Fruit fly (Drosophila melanogaster): ENCODE results near the gene CG9967.

CG9967 gene

dm6 chr2L:2375655-2376417 lies 18.7 kb upstream of the CG9967 start, which contains the start of gene Atxn7 (continued):
- peak; percentile 35 for TF ChIP-seq CG8290 (GFP tag; optimal IDR thresholded peaks at IDR 0.05)
- peak; percentile 72 to 80 for TF ChIP-seq CG8290 (tag; optimal IDR thresholded peaks at IDR 0.05)
- TF ChIP-seq Fer1 (GFP tag; optimal IDR thresholded peaks at IDR 0.05) = peak; percentile 65
- TF ChIP-seq CG10267 (tag; optimal IDR thresholded peaks at IDR 0.05) = peak; percentile 67
- peak; percentile 23 for TF ChIP-seq CG6654 (GFP tag; optimal IDR thresholded peaks at IDR 0.05)
- TF ChIP-seq CG13624 (GFP tag; optimal IDR thresholded peaks at IDR 0.05) = peak; percentile 74
- TF ChIP-seq gfzf (GFP tag; optimal IDR thresholded peaks at IDR 0.05) = peak; percentile 27
- peak; percentile 44 for TF ChIP-seq tin (GFP tag; optimal IDR thresholded peaks at IDR 0.05)
- TF ChIP-seq CG12769 (tag; optimal IDR thresholded peaks at IDR 0.05) = peak; percentile 28
- peak; percentile 100 for TF ChIP-seq crol (GFP tag; IDR thresholded peaks at IDR 0.05)
- TF ChIP-seq klu (GFP tag; IDR thresholded peaks at IDR 0.05) = 0 out of 2 replicates have a peak, but pooled peaks have one; percentile 52
- TF ChIP-seq tll (GFP tag; optimal IDR thresholded peaks at IDR 0.05) = peak in 1 of 2 experiments; percentile 82
- TF ChIP-seq dmrt99B (tag; optimal IDR thresholded peaks at IDR 0.05) = peak; percentile 56
- TF ChIP-seq ara (GFP tag; IDR thresholded peaks at IDR 0.05) = peak; percentile 61
- peak in 1 of 2 experiments; percentile 45 for TF ChIP-seq Eip74EF (GFP tag; optimal IDR thresholded peaks at IDR 0.05)
- TF ChIP-seq CG17328 (GFP tag; IDR thresholded peaks at IDR 0.05) = peak; percentile 69; the same call in 1 of the 2 replicates
- TF ChIP-seq wor (GFP tag; IDR thresholded peaks at IDR 0.05) = 0 out of 2 replicates have a peak, but pooled peaks have one; percentile 22
- no peak for TF ChIP-seq ham (GFP tag; IDR thresholded peaks at IDR 0.05)
- no peak for TF ChIP-seq cad (GFP tag; optimal IDR thresholded peaks at IDR 0.05)
- no peak for TF ChIP-seq bowl (GFP tag; IDR thresholded peaks at IDR 0.05)
- TF ChIP-seq CG14965 (GFP tag; optimal IDR thresholded peaks at IDR 0.05; ENCODE audit: borderline replicate concordance) = no peak
- TF ChIP-seq CG12299 (tag; optimal IDR thresholded peaks at IDR 0.05) = peak; percentile 61
- TF ChIP-seq HLH54F (GFP tag; optimal IDR thresholded peaks at IDR 0.05) = peak; percentile 31
- peak; percentile 84 for TF ChIP-seq CG18619 (GFP tag; optimal IDR thresholded peaks at IDR 0.05)
- TF ChIP-seq aop (GFP tag; IDR thresholded peaks at IDR 0.05) = no peak
- TF ChIP-seq CG17568 (GFP tag; optimal IDR thresholded peaks at IDR 0.05) = no peak
- peak in 1 of 2 experiments; percentile 57 for TF ChIP-seq dpn (GFP tag; optimal IDR thresholded peaks at IDR 0.05)
- TF ChIP-seq pfk (GFP tag; optimal IDR thresholded peaks at IDR 0.05) = peak; percentile 49
- TF ChIP-seq Usf (GFP tag; optimal IDR thresholded peaks at IDR 0.05) = peak; percentile 20
- peak; percentile 20 for TF ChIP-seq Deaf1 (tag; optimal IDR thresholded peaks at IDR 0.05)
- TF ChIP-seq CG10543 (GFP tag; optimal IDR thresholded peaks at IDR 0.05) = peak; percentile 61
- peak; percentile 48 for TF ChIP-seq pb (GFP tag; optimal IDR thresholded peaks at IDR 0.05)
- TF ChIP-seq CG31388 (GFP tag; optimal IDR thresholded peaks at IDR 0.05) = no peak
- TF ChIP-seq her (GFP tag; optimal IDR thresholded peaks at IDR 0.05) = no peak
- TF ChIP-seq CG7839 (tag; optimal IDR thresholded peaks at IDR 0.05) = peak; percentile 54
- peak; percentile 24 for TF ChIP-seq CG7786 (GFP tag; optimal IDR thresholded peaks at IDR 0.05)
- TF ChIP-seq vvl (GFP tag; IDR thresholded peaks at IDR 0.05) = peak; percentile 91
- peak; percentile 97 for TF ChIP-seq CG7963 (GFP tag; IDR thresholded peaks at IDR 0.05; ENCODE audit: partially characterized antibody)
- peak; percentile 43 for TF ChIP-seq en (GFP tag; optimal IDR thresholded peaks at IDR 0.05)
- TF ChIP-seq CG6791 (GFP tag; IDR thresholded peaks at IDR 0.05; ENCODE audit: partially characterized antibody) = peak; percentile 96
- peak; percentile 45 for TF ChIP-seq CG10979 (tag; optimal IDR thresholded peaks at IDR 0.05)
- TF ChIP-seq CG34224 (GFP tag; IDR thresholded peaks at IDR 0.05; ENCODE audit: partially characterized antibody) = peak; percentile 97
- TF ChIP-seq bigmax (GFP tag; optimal IDR thresholded peaks at IDR 0.05) = peak; percentile 50
- TF ChIP-seq gce (GFP tag; IDR thresholded peaks at IDR 0.05) = no peak
- peak; percentile 76 for TF ChIP-seq CG12391 (tag; optimal IDR thresholded peaks at IDR 0.05)
- TF ChIP-seq ind (GFP tag; optimal IDR thresholded peaks at IDR 0.05) = no peak
- peak; percentile 53 for TF ChIP-seq Myb (GFP tag; optimal IDR thresholded peaks at IDR 0.05)
- TF ChIP-seq phol (tag; optimal IDR thresholded peaks at IDR 0.05) = peak; percentile 68
